Fruit fly (Drosophila melanogaster) whole organism, wandering third instar larva: ENCODE data around the gene CG4955.
A peak's percentile ranks its signal among the peaks of the same experiment; 100 is the strongest.

Experiments used
- Abd-B ChIP-seq: fragments of >200 bp; optimal IDR thresholded peaks from 2 replicates; lab custom pipeline; 2017; ENCODE audit warnings: missing biosample characterization, missing genetic modification characterization
- CG32264 ChIP-seq: fragments of 200-800 bp; sonication (Bioruptor generic); optimal IDR thresholded peaks from 2 replicates; lab custom pipeline; 2016; ENCODE audit warnings: missing biosample characterization, missing genetic modification characterization
- CG9705 ChIP-seq: fragments of 200-800 bp; sonication (Bioruptor generic); optimal IDR thresholded peaks from 2 replicates; lab custom pipeline; 2018; ENCODE audit warnings: missing biosample characterization, mild to moderate bottlenecking, missing genetic modification characterization
- CrebA ChIP-seq: fragments of 200-800 bp; sonication (Bioruptor generic); optimal IDR thresholded peaks from 2 replicates; lab custom pipeline; 2016; ENCODE audit warnings: missing biosample characterization, mild to moderate bottlenecking, missing genetic modification characterization, borderline replicate concordance
- Dfd ChIP-seq: fragments of >200 bp; optimal IDR thresholded peaks from 2 replicates; lab custom pipeline; 2017; ENCODE audit warnings: missing biosample characterization, missing genetic modification characterization
- Dif ChIP-seq: fragments of 200-275, 200-300 bp; sonication (Bioruptor generic); optimal IDR thresholded peaks from 2 replicates; lab custom pipeline; 2018; ENCODE audit warnings: missing biosample characterization, missing genetic modification characterization; ENCODE audit not compliant: partially characterized antibody
- GATAd ChIP-seq: sonication (Bioruptor generic); optimal IDR thresholded peaks from 2 replicates; lab custom pipeline; 2016; ENCODE audit warnings: missing biosample characterization, missing genetic modification characterization
- HLH106 ChIP-seq: fragments of 200-800 bp; optimal IDR thresholded peaks from 3 replicates; lab custom pipeline; 2019; ENCODE audit warnings: missing biosample characterization, mild to moderate bottlenecking, missing genetic modification characterization, moderate library complexity
- Hnf4 ChIP-seq: fragments of 200-800 bp; sonication (Bioruptor generic); optimal IDR thresholded peaks from 2 replicates; lab custom pipeline; 2016; ENCODE audit warnings: missing biosample characterization, mild to moderate bottlenecking, missing genetic modification characterization
- Hr78 ChIP-seq: fragments of >200 bp; optimal IDR thresholded peaks from 2 replicates; lab custom pipeline; 2017; ENCODE audit warnings: missing biosample characterization, missing genetic modification characterization
- Hr83 ChIP-seq: fragments of 200-300 bp; sonication (Bioruptor generic); optimal IDR thresholded peaks from 2 replicates; lab custom pipeline; 2016; ENCODE audit warnings: missing biosample characterization, mild to moderate bottlenecking, missing genetic modification characterization, moderate library complexity; ENCODE audit not compliant: poor library complexity, severe bottlenecking
- Jra ChIP-seq: sonication (Bioruptor generic); optimal IDR thresholded peaks from 2 replicates; lab custom pipeline; 2016; ENCODE audit warnings: missing biosample characterization, missing genetic modification characterization
- Mio ChIP-seq: sonication (Bioruptor generic); optimal IDR thresholded peaks from 2 replicates; lab custom pipeline; 2016; ENCODE audit warnings: missing biosample characterization, missing genetic modification characterization
- Myc ChIP-seq: fragments of >200 bp; optimal IDR thresholded peaks from 2 replicates; lab custom pipeline; 2017
- N ChIP-seq: fragments of >200 bp; optimal IDR thresholded peaks from 2 replicates; lab custom pipeline; 2018; ENCODE audit warnings: missing biosample characterization, missing external identifiers, missing genetic modification characterization
- OdsH ChIP-seq: fragments of 200-800 bp; sonication (Bioruptor generic); optimal IDR thresholded peaks from 2 replicates; lab custom pipeline; 2016; ENCODE audit warnings: missing biosample characterization, mild to moderate bottlenecking, missing genetic modification characterization
- Rel ChIP-seq, 2 experiments: fragments of 200-800 bp; sonication (Bioruptor generic) in 1 of 2; optimal IDR thresholded peaks; 2 replicates in 1 of 2; 3 replicates in 1 of 2; lab custom pipeline; 2016 to 2019; ENCODE audit warnings: mild to moderate bottlenecking in 2 of 2, missing biosample characterization in 2 of 2, missing genetic modification characterization in 2 of 2, moderate library complexity in 1 of 2
- Sp1 ChIP-seq: fragments of 200-800 bp; sonication (Bioruptor generic); optimal IDR thresholded peaks from 3 replicates; lab custom pipeline; 2019; ENCODE audit warnings: missing biosample characterization, mild to moderate bottlenecking, missing genetic modification characterization, moderate library complexity
- Vsx2 ChIP-seq: fragments of 200-300, 225-300 bp; sonication (Bioruptor generic); optimal IDR thresholded peaks from 2 replicates; lab custom pipeline; 2018; ENCODE audit warnings: missing biosample characterization, missing genetic modification characterization; ENCODE audit not compliant: partially characterized antibody
- br ChIP-seq: fragments of 200-800 bp; sonication (Bioruptor generic); optimal IDR thresholded peaks from 2 replicates; lab custom pipeline; 2016; ENCODE audit warnings: missing biosample characterization, missing genetic modification characterization
- brk ChIP-seq: fragments of 200-800 bp; sonication (Bioruptor generic); optimal IDR thresholded peaks from 2 replicates; lab custom pipeline; 2016; ENCODE audit warnings: missing biosample characterization, mild to moderate bottlenecking, missing genetic modification characterization
- dl ChIP-seq, 2 experiments: fragments of 175-275, 200-275 bp in 1 of 2; fragments of 200-275 bp in 1 of 2; sonication (Bioruptor generic); optimal IDR thresholded peaks; lab custom pipeline; 2018; ENCODE audit warnings: mild to moderate bottlenecking in 2 of 2, missing biosample characterization in 2 of 2, missing genetic modification characterization in 2 of 2, moderate library complexity in 2 of 2; ENCODE audit not compliant: partially characterized antibody in 2 of 2, insufficient read depth in 1 of 2
- dmrt93B ChIP-seq: fragments of 200-800 bp; sonication (Bioruptor generic); optimal IDR thresholded peaks from 2 replicates; lab custom pipeline; 2018; ENCODE audit warnings: missing biosample characterization, mild to moderate bottlenecking, missing genetic modification characterization
- dsf ChIP-seq: sonication (Bioruptor generic); optimal IDR thresholded peaks from 2 replicates; lab custom pipeline; 2016; ENCODE audit warnings: missing biosample characterization, missing genetic modification characterization, borderline replicate concordance
- ey ChIP-seq: fragments of 200-800 bp; sonication (Bioruptor generic); optimal IDR thresholded peaks from 2 replicates; lab custom pipeline; 2016; ENCODE audit warnings: missing biosample characterization, missing genetic modification characterization
- foxo ChIP-seq, 2 experiments: fragments of 200-800 bp; sonication (Bioruptor generic); optimal IDR thresholded peaks; 2 replicates in 1 of 2; 3 replicates in 1 of 2; lab custom pipeline; 2016 to 2017; ENCODE audit warnings: missing biosample characterization in 2 of 2, missing genetic modification characterization in 2 of 2
- fru ChIP-seq: fragments of 200-800 bp; sonication (Bioruptor generic); optimal IDR thresholded peaks from 3 replicates; lab custom pipeline; 2016; ENCODE audit warnings: missing biosample characterization, mild to moderate bottlenecking, missing genetic modification characterization
- h ChIP-seq: fragments of 200-800 bp; sonication (Bioruptor generic); optimal IDR thresholded peaks from 3 replicates; lab custom pipeline; 2016; ENCODE audit warnings: missing biosample characterization, mild to moderate bottlenecking, missing genetic modification characterization
- jim ChIP-seq: fragments of 175-275, 200-325 bp; sonication (Bioruptor generic); optimal IDR thresholded peaks from 2 replicates; lab custom pipeline; 2016; ENCODE audit warnings: missing biosample characterization, mild to moderate bottlenecking, missing genetic modification characterization
- lola ChIP-seq: fragments of >200 bp; optimal IDR thresholded peaks from 2 replicates; lab custom pipeline; 2017; ENCODE audit warnings: missing biosample characterization, missing genetic modification characterization
- pan ChIP-seq: fragments of >200 bp; optimal IDR thresholded peaks from 2 replicates; lab custom pipeline; 2017
- psq ChIP-seq: fragments of 200-800 bp; sonication (Bioruptor generic); optimal IDR thresholded peaks from 3 replicates; lab custom pipeline; 2017; ENCODE audit warnings: missing biosample characterization, mild to moderate bottlenecking, missing genetic modification characterization, moderate library complexity
- rgr ChIP-seq: fragments of 200-800 bp; sonication (Bioruptor generic); optimal IDR thresholded peaks from 3 replicates; lab custom pipeline; 2016; ENCODE audit warnings: missing biosample characterization, mild to moderate bottlenecking, missing genetic modification characterization
- sage ChIP-seq: fragments of 200-800 bp; sonication (Bioruptor generic); optimal IDR thresholded peaks from 2 replicates; lab custom pipeline; 2016; ENCODE audit warnings: missing biosample characterization, mild to moderate bottlenecking, missing genetic modification characterization
- sv ChIP-seq: fragments of 200-800 bp; sonication (Bioruptor generic); optimal IDR thresholded peaks from 3 replicates; lab custom pipeline; 2016; ENCODE audit warnings: missing biosample characterization, missing genetic modification characterization
- tai ChIP-seq: sonication (Bioruptor generic); optimal IDR thresholded peaks from 2 replicates; lab custom pipeline; 2016; ENCODE audit warnings: missing biosample characterization, missing genetic modification characterization
- usp ChIP-seq: fragments of >200 bp; optimal IDR thresholded peaks from 2 replicates; lab custom pipeline; 2017; ENCODE audit warnings: missing biosample characterization, missing genetic modification characterization
- woc ChIP-seq: sonication (Bioruptor generic); optimal IDR thresholded peaks from 2 replicates; lab custom pipeline; 2016; ENCODE audit warnings: missing biosample characterization, mild to moderate bottlenecking, missing genetic modification characterization

Gene CG4955

DNA sequence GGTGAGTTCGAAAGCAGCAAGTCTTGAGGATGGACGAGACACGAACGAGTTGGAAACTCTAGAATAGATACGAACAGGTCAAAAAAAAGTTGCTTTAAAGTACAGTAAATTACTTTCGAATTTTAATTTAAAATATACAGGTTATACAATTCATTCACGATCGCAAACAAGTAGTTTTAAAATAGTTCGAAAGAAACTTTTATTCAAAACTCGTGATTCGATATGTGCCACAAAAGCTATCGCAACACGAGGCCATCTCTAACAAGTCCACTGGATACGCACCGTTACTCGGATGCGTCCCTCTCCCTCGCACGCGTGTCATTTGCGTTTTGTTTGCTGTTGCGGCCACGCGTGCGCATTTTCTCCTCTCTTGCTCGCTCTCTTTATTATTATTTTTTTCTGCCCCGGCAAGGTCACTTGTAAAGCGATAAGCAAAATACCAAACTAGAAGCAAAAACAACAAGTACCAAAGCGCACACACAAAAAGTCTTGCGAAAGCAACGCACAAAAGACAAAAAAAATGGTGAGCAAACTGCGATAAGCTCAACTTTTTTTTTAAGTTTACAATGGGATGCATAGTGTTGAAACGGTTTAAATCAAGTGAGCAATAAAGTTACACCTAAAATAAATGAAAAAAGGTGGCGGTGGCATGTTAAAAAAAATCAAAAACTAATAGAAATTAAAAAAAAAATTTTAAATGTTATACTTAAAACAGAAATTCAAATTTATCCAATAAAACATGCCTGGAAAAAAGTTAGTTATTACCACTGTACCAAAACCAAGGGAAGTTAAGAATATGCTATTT is 44.0 kb downstream of the CG4955 start:
- TF ChIP-seq N (no peak), GATAd (no peak), Vsx2 (GFP tag; lab: Kevin White, UChicago) (no peak), Dif (GFP tag; lab: Kevin White, UChicago) (no peak), sage (no peak), pan (no peak), dsf (GFP tag; lab: Kevin White, UChicago) (no peak), tai (GFP tag; lab: Kevin White, UChicago) (no peak), brk (GFP tag; lab: Kevin White, UChicago) (no peak), psq (GFP tag; lab: Kevin White, UChicago) (peak; percentile 1), Jra (no peak), CrebA (GFP tag; lab: Kevin White, UChicago) (no peak), Sp1 (no peak), CG9705 (GFP tag; lab: Kevin White, UChicago) (no peak), dl (GFP tag; optimal IDR thresholded peaks at IDR 0.05; lab: Kevin White, UChicago; ENCODE audit: insufficient read depth in 1 of 2, partially characterized antibody in 2 of 2) (no peak), Hr83 (no peak), lola (GFP tag; lab: Kevin White, UChicago) (no peak), foxo (GFP tag; optimal IDR thresholded peaks at IDR 0.05; lab: Kevin White, UChicago) (peak in 1 of 2 experiments; percentile 24), dmrt93B (GFP tag; lab: Kevin White, UChicago) (no peak), HLH106 (tag; lab: Kevin White, UChicago) (peak; percentile 19), Dfd (no peak), ey (GFP tag; lab: Kevin White, UChicago) (no peak), woc (peak; percentile 68), Rel (GFP tag; optimal IDR thresholded peaks at IDR 0.05; lab: Kevin White, UChicago) (no peak), Rel (tag; optimal IDR thresholded peaks at IDR 0.05; lab: Kevin White, UChicago) (no peak), OdsH (GFP tag; lab: Kevin White, UChicago) (peak; percentile 23), Myc (lab: Kevin White, UChicago) (no peak), Mio (GFP tag; lab: Kevin White, UChicago) (no peak), h (GFP tag; lab: Kevin White, UChicago) (peak; percentile 46), CG32264 (no peak), fru (GFP tag; lab: Kevin White, UChicago) (peak; percentile 44), br (peak; percentile 5), Abd-B (GFP tag; lab: Kevin White, UChicago) (no peak), usp (no peak), Hnf4 (GFP tag; lab: Kevin White, UChicago) (no peak), jim (no peak), Hr78 (GFP tag; lab: Kevin White, UChicago) (no peak), rgr (GFP tag; lab: Kevin White, UChicago) (peak; percentile 11), sv (GFP tag; lab: Kevin White, UChicago) (no peak)

DNA sequence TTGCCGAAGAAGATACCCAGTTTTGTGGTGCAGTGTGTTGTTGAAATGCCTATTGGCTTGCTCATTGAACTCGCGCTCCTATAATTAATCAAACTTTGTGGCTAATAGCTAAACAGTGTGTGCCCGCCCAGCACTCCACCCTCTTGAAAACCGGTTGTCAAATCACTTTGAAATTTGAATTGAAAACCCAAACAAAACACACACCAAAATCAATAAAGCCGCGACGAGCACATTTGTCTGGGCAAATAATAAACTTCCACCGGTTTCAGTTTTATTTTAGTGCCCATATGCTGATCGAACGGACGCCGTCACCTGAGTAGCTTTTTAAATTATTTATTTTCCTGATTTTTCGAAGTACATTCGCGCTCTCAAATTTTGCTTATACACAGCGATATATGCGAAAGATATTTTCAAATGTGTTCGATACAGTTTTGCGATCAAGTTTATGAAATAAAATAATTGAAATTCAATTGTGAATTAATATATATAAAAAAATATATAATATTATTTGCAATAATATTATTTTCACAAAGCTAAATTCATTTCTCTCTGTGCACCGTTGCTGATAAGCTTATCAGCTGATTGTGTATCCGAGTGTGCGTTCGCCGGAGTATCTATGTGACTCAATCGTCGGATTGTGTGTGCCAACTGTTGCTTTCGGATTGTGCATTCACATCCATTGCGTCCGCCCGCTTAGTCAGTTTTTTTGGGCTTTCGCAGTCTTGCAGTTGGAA is 48.7 kb downstream of the CG4955 start:
- TF ChIP-seq h (GFP tag; lab: Kevin White, UChicago) (peak; percentile 68), ey (GFP tag; lab: Kevin White, UChicago) (no peak), psq (GFP tag; lab: Kevin White, UChicago) (peak; percentile 69), sage (peak; percentile 19), br (peak; percentile 31), Hnf4 (GFP tag; lab: Kevin White, UChicago) (peak; percentile 33), Dif (GFP tag; lab: Kevin White, UChicago) (peak; percentile 60), OdsH (GFP tag; lab: Kevin White, UChicago) (peak; percentile 71), N (no peak), jim (no peak), fru (GFP tag; lab: Kevin White, UChicago) (peak; percentile 50), Jra (peak; percentile 11), dl (GFP tag; optimal IDR thresholded peaks at IDR 0.05; lab: Kevin White, UChicago; ENCODE audit: insufficient read depth in 1 of 2, partially characterized antibody in 2 of 2) (no peak), Mio (GFP tag; lab: Kevin White, UChicago) (no peak), foxo (GFP tag; optimal IDR thresholded peaks at IDR 0.05; lab: Kevin White, UChicago) (peak in 1 of 2 experiments; percentile 74), Hr78 (GFP tag; lab: Kevin White, UChicago) (no peak), pan (no peak), Dfd (no peak), HLH106 (tag; lab: Kevin White, UChicago) (peak; percentile 63), usp (no peak), Sp1 (peak; percentile 70), brk (GFP tag; lab: Kevin White, UChicago) (no peak), rgr (GFP tag; lab: Kevin White, UChicago) (peak; percentile 75), Rel (GFP tag; optimal IDR thresholded peaks at IDR 0.05; lab: Kevin White, UChicago) (no peak), Rel (tag; optimal IDR thresholded peaks at IDR 0.05; lab: Kevin White, UChicago) (peak; percentile 38), dsf (GFP tag; lab: Kevin White, UChicago) (no peak), Myc (lab: Kevin White, UChicago) (no peak), GATAd (no peak), sv (GFP tag; lab: Kevin White, UChicago) (peak; percentile 24), Hr83 (peak; percentile 3)
- TF ChIP-seq, all 38 proteins: peak for 16
